Worm (Caenorhabditis elegans) whole organism, L4 larva: Measurements from ENCODE around the gene wdr-20.

Experiments
- ZK337.2 ChIP-seq: fragments of 200-800 bp; sonication (Bioruptor generic); IDR thresholded peaks from 2 replicates; pipeline ENCODE4 v1.3.6; 2022; ENCODE audit warnings: missing genetic modification reagents, missing genetic modification characterization, missing compliant biosample characterization
- arid-1 ChIP-seq: fragments of 200-800 bp; sonication (Bioruptor generic); conservative IDR thresholded peaks from 2 replicates; pipeline ENCODE4 v1.3.6; 2022; ENCODE audit warnings: missing genetic modification reagents, missing genetic modification characterization, missing compliant biosample characterization
- attf-4 ChIP-seq: sonication (generic microtip); optimal IDR thresholded peaks from 3 replicates; lab custom pipeline; 2017; ENCODE audit warnings: missing biosample characterization, missing genetic modification characterization
- ceh-20 ChIP-seq: fragments of 200-800 bp; sonication (Bioruptor generic); IDR thresholded peaks from 2 replicates; pipeline ENCODE4 v1.3.6; 2022; ENCODE audit warnings: missing genetic modification reagents, missing genetic modification characterization, missing compliant biosample characterization
- ceh-44 ChIP-seq: fragments of 200-800 bp; sonication (Bioruptor generic); IDR thresholded peaks from 2 replicates; pipeline ENCODE4 v1.3.6; 2022; ENCODE audit warnings: missing genetic modification reagents, missing genetic modification characterization, missing compliant biosample characterization
- ceh-62 ChIP-seq: sonication (generic microtip); optimal IDR thresholded peaks from 2 replicates; lab custom pipeline; 2017; ENCODE audit warnings: missing biosample characterization, missing genetic modification characterization
- ctbp-1 ChIP-seq: fragments of 200-800 bp; sonication (Bioruptor generic); IDR thresholded peaks from 2 replicates; pipeline ENCODE4 v1.3.6; 2022; ENCODE audit warnings: missing genetic modification reagents, missing genetic modification characterization, missing compliant biosample characterization
- daf-16 ChIP-seq, 3 experiments: sonication (generic microtip); optimal IDR thresholded peaks; 2 replicates each; lab custom pipeline; 2016 to 2017; ENCODE audit warnings: missing genetic modification characterization in 3 of 3, missing genetic modification reagents in 3 of 3, mild to moderate bottlenecking in 2 of 3, missing compliant biosample characterization in 2 of 3, missing biosample characterization in 1 of 3, moderate library complexity in 1 of 3
- egl-27 ChIP-seq: sonication (generic microtip); optimal IDR thresholded peaks from 3 replicates; lab custom pipeline; 2017; ENCODE audit warnings: missing biosample characterization, missing genetic modification reagents, missing genetic modification characterization
- fkh-10 ChIP-seq: fragments of 150-350 bp; optimal IDR thresholded peaks from 2 replicates; lab custom pipeline; 2014; ENCODE audit warnings: missing biosample characterization, missing genetic modification reagents, missing genetic modification characterization
- fos-1 ChIP-seq: fragments of 150-350 bp; optimal IDR thresholded peaks from 2 replicates; lab custom pipeline; 2014; ENCODE audit warnings: missing biosample characterization, missing genetic modification characterization
- gei-8 ChIP-seq: fragments of 200-800 bp; sonication (Bioruptor generic); optimal IDR thresholded peaks from 2 replicates; lab custom pipeline; 2018; ENCODE audit warnings: mild to moderate bottlenecking, missing genetic modification characterization, missing compliant biosample characterization
- hif-1 ChIP-seq, 2 experiments: sonication (generic microtip); optimal IDR thresholded peaks; 2 replicates each; lab custom pipeline; 2016 to 2017; ENCODE audit warnings: missing compliant biosample characterization in 2 of 2, missing genetic modification characterization in 2 of 2, missing genetic modification reagents in 2 of 2, missing genotype in 2 of 2, mild to moderate bottlenecking in 1 of 2
- hlh-30 ChIP-seq: sonication (generic microtip); optimal IDR thresholded peaks from 2 replicates; lab custom pipeline; 2017; ENCODE audit warnings: antibody characterized with exemption, mild to moderate bottlenecking, missing genetic modification characterization, missing compliant biosample characterization; ENCODE audit not compliant: insufficient read depth
- hmg-1.1 ChIP-seq: fragments of 200-800 bp; sonication (Bioruptor generic); IDR thresholded peaks from 2 replicates; pipeline ENCODE4 v1.3.6; 2022; ENCODE audit warnings: missing genetic modification reagents, missing genetic modification characterization, missing compliant biosample characterization
- lin-1 ChIP-seq: fragments of 200-800 bp; sonication (Bioruptor generic); IDR thresholded peaks from 2 replicates; pipeline ENCODE4 v1.3.6; 2022; ENCODE audit warnings: missing genetic modification reagents, missing genetic modification characterization, missing compliant biosample characterization
- lin-15B ChIP-seq: fragments of 150-350 bp; sonication (generic microtip); optimal IDR thresholded peaks from 3 replicates; lab custom pipeline; 2014; ENCODE audit warnings: missing biosample characterization, missing genetic modification characterization
- lir-3 ChIP-seq: sonication (generic microtip); optimal IDR thresholded peaks from 2 replicates; lab custom pipeline; 2016; ENCODE audit warnings: mild to moderate bottlenecking, missing genetic modification characterization, missing compliant biosample characterization
- madf-5 ChIP-seq, 2 experiments: fragments of 200-800 bp; sonication (Bioruptor generic); IDR thresholded peaks; 2 replicates each; pipeline ENCODE4 v1.3.6; 2022; ENCODE audit warnings: missing compliant biosample characterization in 2 of 2, missing genetic modification characterization in 2 of 2
- mes-2 ChIP-seq: sonication (generic microtip); optimal IDR thresholded peaks from 2 replicates; lab custom pipeline; 2016; ENCODE audit warnings: missing genotype, mild to moderate bottlenecking, missing genetic modification characterization, missing compliant biosample characterization; ENCODE audit not compliant: poor library complexity, severe bottlenecking
- nhr-237 ChIP-seq: sonication (generic microtip); optimal IDR thresholded peaks from 2 replicates; lab custom pipeline; 2017; ENCODE audit warnings: missing biosample characterization, missing genetic modification characterization
- nhr-28 ChIP-seq: fragments of 150-350 bp; optimal IDR thresholded peaks from 2 replicates; lab custom pipeline; 2014; ENCODE audit warnings: missing biosample characterization, missing genetic modification characterization
- nhr-41 ChIP-seq: fragments of 200-800 bp; sonication (Bioruptor generic); IDR thresholded peaks from 2 replicates; pipeline ENCODE4 v1.3.6; 2022; ENCODE audit warnings: missing genetic modification reagents, missing genetic modification characterization, missing compliant biosample characterization
- nhr-42 ChIP-seq: fragments of 200-800 bp; sonication (Bioruptor generic); IDR thresholded peaks from 2 replicates; pipeline ENCODE4 v1.3.6; 2022; ENCODE audit warnings: missing genetic modification characterization, missing compliant biosample characterization
- nhr-6 ChIP-seq: fragments of 150-350 bp; optimal IDR thresholded peaks from 2 replicates; lab custom pipeline; 2014; ENCODE audit warnings: missing biosample characterization, missing genetic modification characterization
- nhr-77 ChIP-seq: fragments of 150-350 bp; optimal IDR thresholded peaks from 2 replicates; lab custom pipeline; 2014; ENCODE audit warnings: missing biosample characterization, missing genetic modification characterization
- saeg-2 ChIP-seq: fragments of 200-800 bp; sonication (Bioruptor generic); IDR thresholded peaks from 2 replicates; pipeline ENCODE4 v1.3.6; 2022; ENCODE audit warnings: missing genetic modification reagents, missing genetic modification characterization, missing compliant biosample characterization
- skn-1 ChIP-seq: fragments of 150-350 bp; optimal IDR thresholded peaks from 2 replicates; lab custom pipeline; 2014; ENCODE audit warnings: missing biosample characterization, missing genetic modification characterization
- spr-1 ChIP-seq: sonication (generic microtip); optimal IDR thresholded peaks from 2 replicates; lab custom pipeline; 2016; ENCODE audit warnings: mild to moderate bottlenecking, missing genetic modification characterization, missing compliant biosample characterization
- spr-3 ChIP-seq: fragments of 200-800 bp; sonication (Bioruptor generic); optimal IDR thresholded peaks from 2 replicates; lab custom pipeline; 2018; ENCODE audit warnings: mild to moderate bottlenecking, missing genetic modification characterization, missing compliant biosample characterization
- unc-130 ChIP-seq: sonication (generic microtip); optimal IDR thresholded peaks from 2 replicates; lab custom pipeline; 2016; ENCODE audit warnings: missing genetic modification reagents, missing genetic modification characterization, missing compliant biosample characterization
- unc-39 ChIP-seq: sonication (generic microtip); optimal IDR thresholded peaks from 2 replicates; lab custom pipeline; 2017; ENCODE audit warnings: missing biosample characterization, missing genetic modification characterization
- unc-62 ChIP-seq, 3 experiments: fragments of 150-350 bp in 1 of 3; sonication (generic microtip); optimal IDR thresholded peaks in 2 of 3; peaks in 1 of 3; 1 replicate in 1 of 3; 2 replicates in 2 of 3; lab custom pipeline; 2014 to 2017; ENCODE audit warnings: missing biosample characterization in 3 of 3, missing genetic modification characterization in 3 of 3, missing genetic modification reagents in 3 of 3, missing genotype in 1 of 3

The wdr-20 gene

DNA sequence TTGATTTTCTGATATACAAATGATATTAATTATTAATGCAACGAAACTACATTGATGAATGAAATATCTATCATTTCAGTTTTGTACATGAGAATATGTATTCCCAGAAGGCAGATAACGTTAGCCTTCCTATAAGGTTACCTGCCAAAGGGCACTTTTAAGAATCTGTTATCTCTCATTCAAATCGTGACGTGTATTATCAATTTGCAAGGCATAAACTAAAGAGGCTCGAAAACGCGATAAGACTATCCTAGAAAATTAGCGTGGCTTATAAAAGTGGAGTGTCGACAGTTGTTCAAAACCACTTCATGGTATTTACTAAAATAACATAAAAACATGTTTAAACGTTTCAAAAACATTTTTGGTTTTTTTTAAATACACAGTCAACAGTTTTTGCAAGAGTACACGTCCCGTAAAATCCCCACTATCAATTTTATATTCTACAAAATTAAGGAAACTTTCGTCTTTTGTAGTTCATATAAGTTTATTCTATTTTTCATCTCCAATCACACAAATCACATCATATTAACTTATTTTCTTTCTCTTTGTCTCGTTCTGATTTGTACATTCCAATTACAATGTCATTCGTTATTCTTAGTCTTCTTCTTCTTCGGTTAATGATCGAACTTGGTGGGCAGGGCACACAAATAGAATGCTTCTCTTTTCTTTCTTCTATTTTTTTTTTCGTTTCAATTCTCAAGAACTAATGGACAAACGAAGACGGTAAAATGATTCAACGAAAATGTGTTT, 9.0 kb downstream of the wdr-20 start, which contains the start of gene C08B6.10 (continued):
- TF ChIP-seq gei-8 (GFP tag; lab: Kevin White, UChicago): no peak
- no peak for TF ChIP-seq hlh-30 (tag; lab: Kevin White, UChicago)
- TF ChIP-seq lin-1 (GFP tag; lab: Robert Waterston, UW): no peak
- peak; percentile 21 for TF ChIP-seq nhr-28 (tag; lab: Kevin White, UChicago)
- no peak for TF ChIP-seq hmg-1.1 (GFP tag; lab: Robert Waterston, UW)
- no peak for TF ChIP-seq arid-1 (GFP tag; lab: Robert Waterston, UW)
- no peak for TF ChIP-seq ceh-62 (tag; lab: Kevin White, UChicago)
- TF ChIP-seq unc-39 (tag; lab: Kevin White, UChicago): no peak
- TF ChIP-seq spr-1: no peak

DNA sequence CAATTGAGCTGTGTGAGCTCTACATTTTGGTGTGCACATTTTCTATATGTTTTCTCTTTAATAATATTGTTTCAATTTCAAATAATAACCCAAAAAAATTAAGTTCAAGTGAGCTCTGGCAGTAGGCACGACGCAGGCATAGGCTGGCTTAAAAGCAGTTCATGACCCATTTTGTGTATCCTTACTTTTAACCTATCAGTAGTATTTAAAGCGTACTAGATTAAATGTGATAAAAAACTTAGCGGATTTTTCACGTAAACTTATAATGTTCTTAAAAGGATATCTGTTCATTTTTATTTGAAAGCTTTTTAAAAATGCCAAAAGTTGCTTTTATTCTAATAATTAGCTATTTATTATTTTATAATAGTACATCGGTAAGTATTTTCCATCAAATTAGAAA, 10.6 kb downstream of the wdr-20 start, which contains the start of gene C08B6.6:
C08B6.6 (plus strand) TSS at position 301 of the 400 bp plus-strand sequence.
- TF ChIP-seq lin-1 (GFP tag; lab: Robert Waterston, UW) (no peak), hif-1 (tag; optimal IDR thresholded peaks at IDR 0.05; lab: Kevin White, UChicago) (no peak), ZK337.2 (GFP tag; lab: Robert Waterston, UW) (no peak), fos-1 (tag; lab: Kevin White, UChicago) (no peak), fkh-10 (GFP tag; lab: Kevin White, UChicago) (no peak), mes-2 (tag; lab: Kevin White, UChicago) (no peak), attf-4 (tag; lab: Kevin White, UChicago) (no peak), egl-27 (tag; lab: Kevin White, UChicago) (no peak), daf-16 (GFP tag; optimal IDR thresholded peaks at IDR 0.05; lab: Kevin White, UChicago) (no peak), daf-16 (tag; optimal IDR thresholded peaks at IDR 0.05; lab: Kevin White, UChicago) (no peak), nhr-6 (tag; lab: Kevin White, UChicago) (no peak), unc-130 (no peak), spr-3 (GFP tag; lab: Kevin White, UChicago) (no peak), ceh-44 (GFP tag; lab: Robert Waterston, UW) (no peak), nhr-42 (GFP tag; lab: Robert Waterston, UW) (no peak), saeg-2 (GFP tag; lab: Robert Waterston, UW) (no peak), ctbp-1 (GFP tag; lab: Robert Waterston, UW) (no peak)

DNA sequence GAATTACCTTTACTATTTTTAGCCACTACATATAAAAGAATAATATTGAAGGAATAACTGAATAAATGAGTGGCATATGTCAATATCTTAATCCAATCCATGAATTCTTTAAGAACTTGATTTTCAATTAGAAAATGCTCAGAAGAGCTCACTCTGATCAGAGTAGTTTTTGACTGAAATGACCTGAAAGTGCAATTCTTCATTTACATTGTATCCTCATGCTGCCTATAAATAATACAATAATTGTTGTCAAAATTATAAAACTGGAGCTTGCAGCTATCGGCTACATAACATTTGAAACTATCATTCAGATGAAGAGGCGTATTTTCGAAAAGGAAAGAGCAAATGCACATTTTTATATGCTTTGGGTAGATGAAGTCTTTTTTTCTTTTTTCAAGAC, 11.3 kb downstream of the wdr-20 start, which contains the start of gene srxa-19:
srxa-19 (minus strand) TSS at position 101 of the 400 bp plus-strand sequence.
- TF ChIP-seq nhr-42 (GFP tag; lab: Robert Waterston, UW) (no peak), unc-62 (GFP tag; optimal IDR thresholded peaks at IDR 0.05 in 1 of 2; lab: Kevin White, UChicago) (no peak), unc-62 (tag; optimal IDR thresholded peaks at IDR 0.05; lab: Kevin White, UChicago) (no peak), skn-1 (tag; lab: Kevin White, UChicago) (no peak), lin-15B (no peak), nhr-237 (tag; lab: Kevin White, UChicago) (no peak), mes-2 (tag; lab: Kevin White, UChicago) (no peak), lir-3 (tag; lab: Kevin White, UChicago) (no peak), nhr-77 (tag; lab: Kevin White, UChicago) (no peak), nhr-41 (GFP tag; lab: Robert Waterston, UW) (no peak), spr-1 (no peak)

DNA sequence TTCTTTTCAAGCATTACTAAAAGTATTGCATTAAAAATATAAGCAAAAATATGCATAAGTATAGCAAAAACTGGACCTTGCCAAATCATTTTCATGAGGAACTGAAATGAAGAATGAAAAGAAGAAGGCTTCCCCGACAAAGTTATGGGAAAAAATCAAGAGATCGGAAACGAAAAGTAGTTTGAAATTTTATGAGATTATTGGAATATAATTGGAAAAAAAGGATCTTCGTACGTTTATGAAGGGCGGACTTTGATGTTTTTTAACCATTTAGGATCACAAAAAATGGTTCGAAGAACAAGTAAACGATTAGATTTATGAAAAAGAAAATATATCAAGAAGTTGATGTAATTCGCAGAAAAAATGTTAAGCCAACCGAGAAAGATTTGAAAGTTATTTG, 13.1 kb downstream of the wdr-20 start, which contains the start of gene srxa-18:
srxa-18 (minus strand) TSS at position 100 of the 400 bp plus-strand sequence.
- TF ChIP-seq ceh-20 (GFP tag; lab: Robert Waterston, UW) (no peak), madf-5 (GFP tag; IDR thresholded peaks at IDR 0.05; lab: Robert Waterston, UW) (no peak)
- TF ChIP-seq, all 104 proteins: peak for 0
